In genomic region chrIII:4649811-4650544, ce11 we compare ENCODE assay signal across 6 worm cellular contexts.
TF ChIP-seq lines count a peak whose summit lies in the region.

TSS of gene ppm-2 (plus strand) at chrIII:4650494.

TF ChIP-seq in whole organism, L1 larva, 84 proteins besides CTCF, POLR2A, EP300 and RAD21 (continues in another document):
- TF ChIP-seq lin-39 (tag; optimal IDR thresholded peaks at IDR 0.05; lab: Kevin White, UChicago) (no peak), blmp-1 (tag; optimal IDR thresholded peaks at IDR 0.05; lab: Kevin White, UChicago) (peak; percentile 69), elt-2 (tag; optimal IDR thresholded peaks at IDR 0.05; lab: Kevin White, UChicago) (peak; percentile 44), ama-1 (optimal IDR thresholded peaks at IDR 0.05; lab: Kevin White, UChicago) (peak; percentile 48), isw-1 (GFP tag; IDR thresholded peaks at IDR 0.05; lab: Robert Waterston, UW) (no peak), elt-3 (tag; optimal IDR thresholded peaks at IDR 0.05; lab: Kevin White, UChicago) (peak in 2 of 6 experiments; percentile 13 to 61), grh-1 (GFP tag; IDR thresholded peaks at IDR 0.05; lab: Robert Waterston, UW) (no peak), efl-1 (optimal IDR thresholded peaks at IDR 0.05; lab: Kevin White, UChicago) (no peak), efl-1 (GFP tag; optimal IDR thresholded peaks at IDR 0.05 in 1 of 2; lab: Kevin White, UChicago) (peak in 1 of 2 experiments; percentile 37), fkh-8 (tag; optimal IDR thresholded peaks at IDR 0.05; lab: Kevin White, UChicago) (no peak), nhr-19 (GFP tag; conservative IDR thresholded peaks at IDR 0.05; lab: Robert Waterston, UW) (peak; percentile 39; the same call in 1 of the 2 replicates), nhr-20 (tag; optimal IDR thresholded peaks at IDR 0.05; lab: Kevin White, UChicago) (peak; percentile 15), ceh-90 (tag; optimal IDR thresholded peaks at IDR 0.05; lab: Kevin White, UChicago) (no peak), ceh-88 (GFP tag; IDR thresholded peaks at IDR 0.05; lab: Robert Waterston, UW) (no peak), unc-86 (tag; optimal IDR thresholded peaks at IDR 0.05; lab: Kevin White, UChicago) (no peak)

TF ChIP-seq in whole organism, L2 larva, 48 proteins besides CTCF, POLR2A, EP300 and RAD21 (continues in another document):
- TF ChIP-seq lsy-2 (tag; optimal IDR thresholded peaks at IDR 0.05; lab: Kevin White, UChicago) (no peak), egl-27 (tag; optimal IDR thresholded peaks at IDR 0.05; lab: Kevin White, UChicago) (no peak), nhr-6 (tag; optimal IDR thresholded peaks at IDR 0.05; lab: Kevin White, UChicago) (no peak), gmeb-1 (tag; optimal IDR thresholded peaks at IDR 0.05; lab: Kevin White, UChicago) (peak; percentile 52), sma-3 (GFP tag; optimal IDR thresholded peaks at IDR 0.05; lab: Kevin White, UChicago) (peak; percentile 0), ceh-82 (tag; optimal IDR thresholded peaks at IDR 0.05; lab: Kevin White, UChicago) (no peak), peb-1 (tag; optimal IDR thresholded peaks at IDR 0.05; lab: Kevin White, UChicago) (no peak), elt-3 (tag; optimal IDR thresholded peaks at IDR 0.05; lab: Kevin White, UChicago) (no peak), ztf-11 (tag; optimal IDR thresholded peaks at IDR 0.05; lab: Kevin White, UChicago) (no peak), mbf-1 (tag; optimal IDR thresholded peaks at IDR 0.05; lab: Kevin White, UChicago) (no peak), nhr-21 (tag; optimal IDR thresholded peaks at IDR 0.05; lab: Kevin White, UChicago) (no peak), crh-2 (tag; optimal IDR thresholded peaks at IDR 0.05; lab: Kevin White, UChicago) (no peak), zag-1 (tag; optimal IDR thresholded peaks at IDR 0.05; lab: Kevin White, UChicago) (no peak), aly-2 (tag; optimal IDR thresholded peaks at IDR 0.05; lab: Kevin White, UChicago) (no peak), nhr-129 (tag; optimal IDR thresholded peaks at IDR 0.05; lab: Kevin White, UChicago) (no peak), mab-5 (tag; optimal IDR thresholded peaks at IDR 0.05; lab: Kevin White, UChicago) (no peak), ztf-4 (tag; optimal IDR thresholded peaks at IDR 0.05; lab: Kevin White, UChicago) (peak; percentile 7)

TF ChIP-seq in whole organism, L3 larva, 47 proteins besides CTCF, POLR2A, EP300 and RAD21 (continues in another document):
- TF ChIP-seq nhr-11 (tag; optimal IDR thresholded peaks at IDR 0.05; lab: Kevin White, UChicago) = no peak
- peak; percentile 15 for TF ChIP-seq nhr-25 (tag; optimal IDR thresholded peaks at IDR 0.05; lab: Kevin White, UChicago)
- TF ChIP-seq eor-1 (tag; optimal IDR thresholded peaks at IDR 0.05; lab: Kevin White, UChicago) = no peak
- no peak for TF ChIP-seq nhr-77 (tag; optimal IDR thresholded peaks at IDR 0.05; lab: Kevin White, UChicago)
- no peak for TF ChIP-seq aly-2 (tag; optimal IDR thresholded peaks at IDR 0.05; lab: Kevin White, UChicago)
- peak; percentile 39 for TF ChIP-seq nhr-23 (tag; optimal IDR thresholded peaks at IDR 0.05; lab: Kevin White, UChicago)
- peak; percentile 12 for TF ChIP-seq ama-1 (optimal IDR thresholded peaks at IDR 0.05; lab: Kevin White, UChicago)
- no peak for TF ChIP-seq pqm-1 (tag; optimal IDR thresholded peaks at IDR 0.05; lab: Kevin White, UChicago)
- TF ChIP-seq elt-3 (tag; optimal IDR thresholded peaks at IDR 0.05; lab: Kevin White, UChicago) = no peak
- TF ChIP-seq ztf-4 (tag; optimal IDR thresholded peaks at IDR 0.05; lab: Kevin White, UChicago) = no peak
- no peak for TF ChIP-seq ceh-16 (tag; optimal IDR thresholded peaks at IDR 0.05; lab: Kevin White, UChicago)
- no peak for TF ChIP-seq snpc-4 (tag; optimal IDR thresholded peaks at IDR 0.05; lab: Kevin White, UChicago)
- TF ChIP-seq sea-2 (GFP tag; optimal IDR thresholded peaks at IDR 0.05; lab: Kevin White, UChicago) = no peak
- TF ChIP-seq mdl-1 (tag; optimal IDR thresholded peaks at IDR 0.05; lab: Kevin White, UChicago) = peak; percentile 5
- TF ChIP-seq tbx-2 (tag; optimal IDR thresholded peaks at IDR 0.05; lab: Kevin White, UChicago) = no peak
- no peak for TF ChIP-seq ceh-28 (tag; optimal IDR thresholded peaks at IDR 0.05; lab: Kevin White, UChicago)
- TF ChIP-seq skn-1 (tag; optimal IDR thresholded peaks at IDR 0.05; lab: Kevin White, UChicago) = no peak

TF ChIP-seq in whole organism, L4 larva, 104 proteins besides CTCF, POLR2A, EP300 and RAD21 (continues in another document):
- TF ChIP-seq hlh-11 (tag; optimal IDR thresholded peaks at IDR 0.05; lab: Kevin White, UChicago) = peak; percentile 24
- TF ChIP-seq nhr-77 (tag; optimal IDR thresholded peaks at IDR 0.05; lab: Kevin White, UChicago) = peak; percentile 14
- no peak for TF ChIP-seq nhr-6 (tag; optimal IDR thresholded peaks at IDR 0.05; lab: Kevin White, UChicago)
- no peak for TF ChIP-seq duxl-1 (tag; optimal IDR thresholded peaks at IDR 0.05; lab: Kevin White, UChicago; ENCODE audit: poor library complexity)
- 0 out of 2 replicates have a peak, but pooled peaks have one; percentile 4 for TF ChIP-seq dmd-9 (GFP tag; IDR thresholded peaks at IDR 0.05; lab: Robert Waterston, UW)
- TF ChIP-seq hlh-30 (tag; optimal IDR thresholded peaks at IDR 0.05; lab: Kevin White, UChicago; ENCODE audit: insufficient read depth) = peak; percentile 73
- no peak for TF ChIP-seq daf-16 (GFP tag; optimal IDR thresholded peaks at IDR 0.05; lab: Kevin White, UChicago)
- peak; percentile 43 for TF ChIP-seq daf-16 (tag; optimal IDR thresholded peaks at IDR 0.05; lab: Kevin White, UChicago)
- no peak for TF ChIP-seq tag-97 (GFP tag; IDR thresholded peaks at IDR 0.05; lab: Robert Waterston, UW)
- peak; percentile 77 for TF ChIP-seq dmd-6 (GFP tag; IDR thresholded peaks at IDR 0.05; lab: Robert Waterston, UW)
- peak; percentile 22; the same call in 1 of the 2 replicates for TF ChIP-seq lin-38 (GFP tag; IDR thresholded peaks at IDR 0.05; lab: Robert Waterston, UW)
- TF ChIP-seq aha-1 (tag; lab: Kevin White, UChicago) = no peak
- peak; percentile 63 for TF ChIP-seq nhr-28 (tag; optimal IDR thresholded peaks at IDR 0.05; lab: Kevin White, UChicago)
- peak; percentile 27 for TF ChIP-seq unc-130 (GFP tag; optimal IDR thresholded peaks at IDR 0.05; lab: Kevin White, UChicago)
- 0 out of 2 replicates have a peak, but pooled peaks have one; percentile 38 for TF ChIP-seq lin-1 (GFP tag; IDR thresholded peaks at IDR 0.05; lab: Robert Waterston, UW)
- TF ChIP-seq madf-9 (GFP tag; conservative IDR thresholded peaks at IDR 0.05; lab: Robert Waterston, UW) = 0 out of 2 replicates have a peak, but pooled peaks have one; percentile 14

TF ChIP-seq in whole organism, late embryonic, 69 proteins besides CTCF, POLR2A, EP300 and RAD21:
- TF ChIP-seq hlh-30 (tag; optimal IDR thresholded peaks at IDR 0.05; lab: Kevin White, UChicago; ENCODE audit: insufficient read depth) (peak; percentile 35), ama-1 (optimal IDR thresholded peaks at IDR 0.05; lab: Kevin White, UChicago) (no peak)

TF ChIP-seq in whole organism, young adult, 124 proteins besides CTCF, POLR2A, EP300 and RAD21 (continues in another document):
- peak; percentile 87 for TF ChIP-seq F49E8.2 (tag; optimal IDR thresholded peaks at IDR 0.05; lab: Kevin White, UChicago; ENCODE audit: insufficient read depth)
- TF ChIP-seq dpl-1 (GFP tag; optimal IDR thresholded peaks at IDR 0.05; lab: Kevin White, UChicago) = peak; percentile 38
- TF ChIP-seq sea-2 (GFP tag; IDR thresholded peaks at IDR 0.05; lab: Robert Waterston, UW) = no peak
- TF ChIP-seq pha-4 (tag; optimal IDR thresholded peaks at IDR 0.05; lab: Kevin White, UChicago) = no peak
- no peak for TF ChIP-seq C17E4.6 (GFP tag; IDR thresholded peaks at IDR 0.05; lab: Robert Waterston, UW)
- 0 out of 2 replicates have a peak, but pooled peaks have one; percentile 2 for TF ChIP-seq madf-3 (GFP tag; IDR thresholded peaks at IDR 0.05; lab: Robert Waterston, UW)
- TF ChIP-seq xnd-1 (tag; optimal IDR thresholded peaks at IDR 0.05; lab: Kevin White, UChicago) = peak; percentile 97
- peak; percentile 1 for TF ChIP-seq lin-54 (GFP tag; optimal IDR thresholded peaks at IDR 0.05; lab: Kevin White, UChicago)
- TF ChIP-seq rcor-1 (GFP tag; IDR thresholded peaks at IDR 0.05; lab: Robert Waterston, UW) = peak; percentile 43; the same call in 1 of the 2 replicates
- TF ChIP-seq bed-1 (GFP tag; IDR thresholded peaks at IDR 0.05; lab: Robert Waterston, UW) = no peak
- no peak for TF ChIP-seq bed-2 (GFP tag; IDR thresholded peaks at IDR 0.05; lab: Robert Waterston, UW)
- peak; percentile 53 for TF ChIP-seq snpc-3.4 (tag; optimal IDR thresholded peaks at IDR 0.05; lab: Kevin White, UChicago)
- no peak for TF ChIP-seq ztf-3 (GFP tag; optimal IDR thresholded peaks at IDR 0.05; lab: Kevin White, UChicago)
- no peak for TF ChIP-seq hrde-1 (tag; optimal IDR thresholded peaks at IDR 0.05; lab: Kevin White, UChicago; ENCODE audit: borderline replicate concordance)
- TF ChIP-seq Y67H2A.10 (GFP tag; conservative IDR thresholded peaks at IDR 0.05; lab: Robert Waterston, UW) = no peak
- peak; percentile 20 for TF ChIP-seq atf-7 (tag; optimal IDR thresholded peaks at IDR 0.05; lab: Kevin White, UChicago)
- TF ChIP-seq madf-8 (GFP tag; conservative IDR thresholded peaks at IDR 0.05; lab: Robert Waterston, UW) = peak; percentile 100
- peak; percentile 99 for TF ChIP-seq lsl-1 (GFP tag; optimal IDR thresholded peaks at IDR 0.05; lab: Kevin White, UChicago)
- TF ChIP-seq Y53F4B.3 (GFP tag; IDR thresholded peaks at IDR 0.05; lab: Robert Waterston, UW) = 0 out of 2 replicates have a peak, but pooled peaks have one; percentile 10
- peak; percentile 31 for TF ChIP-seq nhr-80 (tag; optimal IDR thresholded peaks at IDR 0.05; lab: Kevin White, UChicago)
- no peak for TF ChIP-seq unc-62 (GFP tag; optimal IDR thresholded peaks at IDR 0.05; lab: Kevin White, UChicago)
- TF ChIP-seq ekl-4 (GFP tag; IDR thresholded peaks at IDR 0.05; lab: Robert Waterston, UW) = 0 out of 2 replicates have a peak, but pooled peaks have one; percentile 58
- peak; percentile 100 for TF ChIP-seq madf-6 (GFP tag; IDR thresholded peaks at IDR 0.05; lab: Robert Waterston, UW)
- TF ChIP-seq mes-4 (tag; optimal IDR thresholded peaks at IDR 0.05; lab: Kevin White, UChicago) = no peak
- TF ChIP-seq D2030.7 (GFP tag; IDR thresholded peaks at IDR 0.05; lab: Robert Waterston, UW) = peak; percentile 76
- TF ChIP-seq hmg-1.2 (GFP tag; IDR thresholded peaks at IDR 0.05; lab: Robert Waterston, UW) = peak; percentile 17; the same call in 1 of the 2 replicates
- TF ChIP-seq Y79H2A.3 (GFP tag; conservative IDR thresholded peaks at IDR 0.05; lab: Robert Waterston, UW) = no peak
- no peak for TF ChIP-seq tlf-1 (GFP tag; optimal IDR thresholded peaks at IDR 0.05; lab: Kevin White, UChicago)
- no peak for TF ChIP-seq athp-1 (tag; optimal IDR thresholded peaks at IDR 0.05; lab: Kevin White, UChicago)
- no peak for TF ChIP-seq ceh-27 (GFP tag; optimal IDR thresholded peaks at IDR 0.05; lab: Kevin White, UChicago)
- no peak for TF ChIP-seq ztf-18 (tag; optimal IDR thresholded peaks at IDR 0.05; lab: Kevin White, UChicago)
- no peak for TF ChIP-seq Y53G8AR.9 (GFP tag; conservative IDR thresholded peaks at IDR 0.05; lab: Robert Waterston, UW)
- TF ChIP-seq hsf-1 (GFP tag; IDR thresholded peaks at IDR 0.05; lab: Robert Waterston, UW) = no peak
